Fruit fly (Drosophila melanogaster) whole organism: Measurements from ENCODE around the gene CG16723.

Experiments used
- CG8478 ChIP-seq: fragments of >200 bp; optimal IDR thresholded peaks from 2 replicates; lab custom pipeline; 2018; ENCODE audit warnings: inconsistent platforms
- psq ChIP-seq: fragments of >200 bp; optimal IDR thresholded peaks from 2 replicates; lab custom pipeline; 2017

DNA sequence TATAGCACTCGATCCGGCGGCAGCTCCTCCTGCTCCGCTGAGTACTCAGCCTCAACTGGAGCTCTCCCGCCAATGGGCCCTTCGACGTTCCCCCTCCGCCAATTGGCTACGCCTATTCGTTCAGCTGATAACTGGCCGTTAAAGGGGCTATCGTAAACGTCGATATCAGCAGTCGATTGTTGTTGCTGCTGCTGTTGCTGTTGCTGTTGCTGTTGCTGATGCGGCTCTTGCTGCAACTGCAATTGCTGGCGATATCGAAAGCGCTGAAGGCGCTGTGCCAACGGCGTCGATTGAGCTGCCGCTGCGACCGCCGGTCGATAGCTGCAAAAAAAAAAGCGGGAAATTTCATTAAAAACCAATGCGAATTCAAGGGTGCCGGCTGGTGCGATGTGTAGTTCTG, 31.1 kb upstream of the CG16723 start:
- TF ChIP-seq CG8478 (no peak), psq (lab: Kevin White, UChicago) (no peak)
